In the genomic region with DNA sequence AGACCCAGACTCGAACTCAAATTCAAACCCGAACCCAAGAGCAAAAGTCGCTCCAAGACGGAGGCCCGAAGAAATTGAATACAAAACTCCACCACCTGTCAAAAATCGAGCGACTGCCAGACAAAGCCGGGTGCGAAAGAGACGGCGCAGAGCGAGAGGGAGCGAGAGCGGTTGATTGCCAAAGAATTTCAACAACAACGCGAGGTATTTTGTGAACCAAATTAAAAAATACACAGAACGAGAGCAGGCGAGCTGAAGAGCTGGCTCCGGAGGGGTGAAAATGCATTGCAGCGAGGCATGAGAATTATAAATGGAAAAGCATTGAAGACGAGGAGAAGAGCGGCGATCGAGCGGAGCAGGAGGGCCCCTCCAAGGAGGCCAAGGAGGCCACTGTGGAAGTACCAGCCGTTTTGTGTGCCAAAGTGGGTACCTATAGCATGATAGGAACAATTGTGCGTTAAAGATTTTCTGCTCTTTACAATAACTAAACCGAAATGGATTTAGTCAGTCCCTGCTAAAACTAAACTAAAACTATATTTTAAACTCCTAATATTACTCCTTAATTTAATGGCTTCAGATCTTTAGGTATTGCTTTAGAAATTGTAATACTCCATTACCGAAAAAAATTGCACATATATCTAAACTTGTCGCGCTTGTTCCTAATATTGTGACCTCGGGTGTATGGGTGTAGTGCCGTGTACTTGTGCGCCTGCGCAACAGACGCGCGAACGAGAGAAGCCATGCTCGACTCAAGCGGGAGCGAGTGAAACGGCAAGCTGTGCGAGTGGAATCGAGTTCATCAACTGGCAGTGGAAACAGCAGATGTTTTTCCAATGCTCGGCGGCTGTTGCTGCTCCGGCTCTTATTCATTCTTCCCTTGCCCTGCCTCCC, we compare ENCODE assay signal across 1 fruit fly cellular context.
TF ChIP-seq lines count a peak whose summit lies in the region.

No protein-coding gene starts in this region.

TF ChIP-seq in whole organism, embryonic, 481 proteins besides CTCF, POLR2A, EP300 and RAD21 (continued from another document and continues in another):
- TF ChIP-seq CG8359 (GFP tag; optimal IDR thresholded peaks at IDR 0.05; lab: Kevin White, UChicago; ENCODE audit: borderline replicate concordance) (peak; percentile 35), CG11504 (tag; optimal IDR thresholded peaks at IDR 0.05; lab: Kevin White, UChicago) (peak; percentile 52), CG30403 (GFP tag; optimal IDR thresholded peaks at IDR 0.05; lab: Kevin White, UChicago) (peak; percentile 59), CG15479 (GFP tag; optimal IDR thresholded peaks at IDR 0.05; lab: Kevin White, UChicago) (peak; percentile 57), Optix (GFP tag; IDR thresholded peaks at IDR 0.05; lab: Robert Waterston, UW) (no peak), CG2875 (GFP tag; optimal IDR thresholded peaks at IDR 0.05; lab: Kevin White, UChicago) (no peak), wek (GFP tag; optimal IDR thresholded peaks at IDR 0.05; lab: Kevin White, UChicago) (no peak), CG8290 (GFP tag; optimal IDR thresholded peaks at IDR 0.05; lab: Kevin White, UChicago) (peak; percentile 6), CG8290 (tag; optimal IDR thresholded peaks at IDR 0.05; lab: Kevin White, UChicago) (no peak), CG8281 (tag; optimal IDR thresholded peaks at IDR 0.05; lab: Kevin White, UChicago) (no peak), twi (tag; optimal IDR thresholded peaks at IDR 0.05; lab: Kevin White, UChicago) (peak; percentile 94), zfh1 (GFP tag; IDR thresholded peaks at IDR 0.05; lab: Robert Waterston, UW) (peak; percentile 37; the same call in 1 of the 3 replicates), Asciz (GFP tag; optimal IDR thresholded peaks at IDR 0.05; lab: Kevin White, UChicago) (no peak), sisA (GFP tag; IDR thresholded peaks at IDR 0.05; lab: Robert Waterston, UW) (peak; percentile 32; the same call in 1 of the 2 replicates), Nf-YB (GFP tag; optimal IDR thresholded peaks at IDR 0.05; lab: Kevin White, UChicago) (peak; percentile 12), z (GFP tag; IDR thresholded peaks at IDR 0.05; lab: Robert Waterston, UW) (peak; percentile 76), jing (GFP tag; optimal IDR thresholded peaks at IDR 0.05; lab: Kevin White, UChicago) (peak; percentile 15), ewg (GFP tag; optimal IDR thresholded peaks at IDR 0.05; lab: Kevin White, UChicago) (peak; percentile 71), Meics (GFP tag; optimal IDR thresholded peaks at IDR 0.05; lab: Kevin White, UChicago) (peak; percentile 16), CG6654 (GFP tag; optimal IDR thresholded peaks at IDR 0.05; lab: Kevin White, UChicago) (no peak), CG11696 (GFP tag; IDR thresholded peaks at IDR 0.05; lab: Robert Waterston, UW) (peak; percentile 98), CG3407 (GFP tag; optimal IDR thresholded peaks at IDR 0.05; lab: Kevin White, UChicago) (peak; percentile 18), CG10462 (GFP tag; optimal IDR thresholded peaks at IDR 0.05; lab: Kevin White, UChicago) (peak; percentile 4), CG34376 (GFP tag; optimal IDR thresholded peaks at IDR 0.05; lab: Kevin White, UChicago) (no peak), Dek (tag; optimal IDR thresholded peaks at IDR 0.05; lab: Kevin White, UChicago) (no peak), ttk (GFP tag; IDR thresholded peaks at IDR 0.05; lab: Robert Waterston, UW) (no peak), CG18476 (GFP tag; optimal IDR thresholded peaks at IDR 0.05; lab: Kevin White, UChicago) (peak; percentile 11), da (GFP tag; optimal IDR thresholded peaks at IDR 0.05; lab: Kevin White, UChicago) (peak; percentile 44), repo (GFP tag; optimal IDR thresholded peaks at IDR 0.05; lab: Kevin White, UChicago) (no peak), Adf1 (GFP tag; IDR thresholded peaks at IDR 0.05; lab: Robert Waterston, UW) (no peak), HLH4C (GFP tag; IDR thresholded peaks at IDR 0.05; lab: Robert Waterston, UW; ENCODE audit: partially characterized antibody) (no peak), Usf (GFP tag; optimal IDR thresholded peaks at IDR 0.05; lab: Kevin White, UChicago) (peak; percentile 44), bbx (GFP tag; IDR thresholded peaks at IDR 0.05; lab: Robert Waterston, UW; ENCODE audit: partially characterized antibody) (no peak), CG4360 (GFP tag; IDR thresholded peaks at IDR 0.05; lab: Robert Waterston, UW) (peak; percentile 52; the same call in 1 of the 2 replicates), Ada2b (GFP tag; IDR thresholded peaks at IDR 0.05; lab: Robert Waterston, UW) (no peak), chm (GFP tag; IDR thresholded peaks at IDR 0.05; lab: Robert Waterston, UW) (no peak), Doc2 (GFP tag; IDR thresholded peaks at IDR 0.05; lab: Robert Waterston, UW) (no peak), CG31388 (GFP tag; optimal IDR thresholded peaks at IDR 0.05; lab: Kevin White, UChicago) (no peak), CG1832 (GFP tag; optimal IDR thresholded peaks at IDR 0.05; lab: Kevin White, UChicago) (peak; percentile 84), kah (GFP tag; optimal IDR thresholded peaks at IDR 0.05; lab: Kevin White, UChicago) (peak; percentile 25), Myb (GFP tag; optimal IDR thresholded peaks at IDR 0.05; lab: Kevin White, UChicago) (peak; percentile 1), CG15696 (tag; optimal IDR thresholded peaks at IDR 0.05; lab: Kevin White, UChicago) (peak; percentile 81), GATAe (GFP tag; conservative IDR thresholded peaks at IDR 0.05; lab: Robert Waterston, UW) (no peak), CG5245 (GFP tag; optimal IDR thresholded peaks at IDR 0.05; lab: Kevin White, UChicago) (no peak), crol (GFP tag; IDR thresholded peaks at IDR 0.05; lab: Robert Waterston, UW) (peak; percentile 64; the same call in 1 of the 2 replicates), CG18262 (tag; optimal IDR thresholded peaks at IDR 0.05; lab: Kevin White, UChicago) (peak; percentile 84), CG9797 (GFP tag; optimal IDR thresholded peaks at IDR 0.05; lab: Kevin White, UChicago) (no peak), dysf (GFP tag; IDR thresholded peaks at IDR 0.05; lab: Robert Waterston, UW) (0 out of 3 replicates have a peak, but pooled peaks have one; percentile 12), CG10147 (GFP tag; optimal IDR thresholded peaks at IDR 0.05; lab: Kevin White, UChicago) (no peak), knrl (GFP tag; IDR thresholded peaks at IDR 0.05; lab: Robert Waterston, UW; ENCODE audit: partially characterized antibody) (no peak), jumu (GFP tag; optimal IDR thresholded peaks at IDR 0.05; lab: Kevin White, UChicago) (no peak), CG2202 (tag; optimal IDR thresholded peaks at IDR 0.05; lab: Kevin White, UChicago) (peak; percentile 56), gce (GFP tag; IDR thresholded peaks at IDR 0.05; lab: Robert Waterston, UW) (no peak), CG12391 (tag; optimal IDR thresholded peaks at IDR 0.05; lab: Kevin White, UChicago) (peak; percentile 66), sens-2 (GFP tag; IDR thresholded peaks at IDR 0.05; lab: Robert Waterston, UW) (no peak), croc (GFP tag; conservative IDR thresholded peaks at IDR 0.05; lab: Robert Waterston, UW) (peak; percentile 41; the same call in 1 of the 3 replicates), CG31441 (GFP tag; IDR thresholded peaks at IDR 0.05; lab: Robert Waterston, UW) (peak; percentile 76), ac (GFP tag; optimal IDR thresholded peaks at IDR 0.05; lab: Kevin White, UChicago) (peak; percentile 87), CG11093 (GFP tag; IDR thresholded peaks at IDR 0.05; lab: Robert Waterston, UW) (0 out of 3 replicates have a peak, but pooled peaks have one; percentile 41), Vsx1 (GFP tag; optimal IDR thresholded peaks at IDR 0.05; lab: Kevin White, UChicago) (peak; percentile 38), scrt (GFP tag; optimal IDR thresholded peaks at IDR 0.05; lab: Kevin White, UChicago) (no peak), CG9727 (GFP tag; optimal IDR thresholded peaks at IDR 0.05; lab: Kevin White, UChicago) (peak; percentile 82), zf30C (GFP tag; optimal IDR thresholded peaks at IDR 0.05; lab: Kevin White, UChicago) (no peak), CG16813 (GFP tag; IDR thresholded peaks at IDR 0.05; lab: Robert Waterston, UW; ENCODE audit: partially characterized antibody) (no peak), Rfx (GFP tag; IDR thresholded peaks at IDR 0.05; lab: Robert Waterston, UW) (no peak), nmo (GFP tag; optimal IDR thresholded peaks at IDR 0.05; lab: Kevin White, UChicago) (peak; percentile 60), maf-S (GFP tag; optimal IDR thresholded peaks at IDR 0.05; lab: Kevin White, UChicago) (no peak), CG1602 (GFP tag; optimal IDR thresholded peaks at IDR 0.05; lab: Kevin White, UChicago) (no peak), CG2199 (GFP tag; IDR thresholded peaks at IDR 0.05; lab: Robert Waterston, UW) (peak; percentile 99), E2f2 (GFP tag; IDR thresholded peaks at IDR 0.05; lab: Robert Waterston, UW) (0 out of 2 replicates have a peak, but pooled peaks have one; percentile 12), CG10274 (GFP tag; optimal IDR thresholded peaks at IDR 0.05; lab: Kevin White, UChicago) (no peak), PHDP (tag; optimal IDR thresholded peaks at IDR 0.05; lab: Kevin White, UChicago) (peak; percentile 30), CG13296 (GFP tag; optimal IDR thresholded peaks at IDR 0.05; lab: Kevin White, UChicago) (no peak), az2 (GFP tag; optimal IDR thresholded peaks at IDR 0.05; lab: Kevin White, UChicago) (peak; percentile 48), CoRest (tag; optimal IDR thresholded peaks at IDR 0.05; lab: Kevin White, UChicago) (peak; percentile 56), Med (GFP tag; lab: Kevin White, UChicago) (peak; percentile 70), CG4424 (GFP tag; optimal IDR thresholded peaks at IDR 0.05; lab: Kevin White, UChicago) (peak; percentile 68), NFAT (GFP tag; IDR thresholded peaks at IDR 0.05; lab: Robert Waterston, UW) (no peak), CG7556 (GFP tag; optimal IDR thresholded peaks at IDR 0.05; lab: Kevin White, UChicago) (peak; percentile 69), CG13775 (GFP tag; optimal IDR thresholded peaks at IDR 0.05; lab: Kevin White, UChicago) (peak; percentile 36), Ssrp (tag; optimal IDR thresholded peaks at IDR 0.05; lab: Kevin White, UChicago) (peak; percentile 47), Nf-YC (tag; optimal IDR thresholded peaks at IDR 0.05; lab: Kevin White, UChicago) (no peak), sqz (GFP tag; optimal IDR thresholded peaks at IDR 0.05; lab: Kevin White, UChicago) (no peak), CG5953 (GFP tag; IDR thresholded peaks at IDR 0.05; lab: Robert Waterston, UW) (no peak), zen (tag; optimal IDR thresholded peaks at IDR 0.05; lab: Kevin White, UChicago) (peak; percentile 4), lbe (GFP tag; optimal IDR thresholded peaks at IDR 0.05; lab: Kevin White, UChicago) (peak; percentile 40), CG2712 (tag; optimal IDR thresholded peaks at IDR 0.05; lab: Kevin White, UChicago) (peak; percentile 73), seq (GFP tag; IDR thresholded peaks at IDR 0.05; lab: Robert Waterston, UW) (no peak), CG6254 (GFP tag; optimal IDR thresholded peaks at IDR 0.05; lab: Kevin White, UChicago) (peak; percentile 43), ranshi (GFP tag; IDR thresholded peaks at IDR 0.05; lab: Robert Waterston, UW) (peak; percentile 31; the same call in 1 of the 2 replicates), fd102C (GFP tag; optimal IDR thresholded peaks at IDR 0.05; lab: Kevin White, UChicago) (peak; percentile 39), bab2 (GFP tag; optimal IDR thresholded peaks at IDR 0.05; lab: Kevin White, UChicago) (no peak), D (optimal IDR thresholded peaks at IDR 0.05; lab: Kevin White, UChicago) (no peak), D (GFP tag; optimal IDR thresholded peaks at IDR 0.05; lab: Kevin White, UChicago) (peak; percentile 52), row (GFP tag; IDR thresholded peaks at IDR 0.05; lab: Robert Waterston, UW) (peak; percentile 36; the same call in 1 of the 3 replicates), Sox102F (GFP tag; optimal IDR thresholded peaks at IDR 0.05; lab: Kevin White, UChicago) (peak; percentile 21), CG10979 (tag; optimal IDR thresholded peaks at IDR 0.05; lab: Kevin White, UChicago) (peak; percentile 78), odd (GFP tag; optimal IDR thresholded peaks at IDR 0.05; lab: Kevin White, UChicago) (peak; percentile 29), pros (GFP tag; optimal IDR thresholded peaks at IDR 0.05; lab: Kevin White, UChicago) (peak; percentile 86), sr (GFP tag; IDR thresholded peaks at IDR 0.05; lab: Robert Waterston, UW) (no peak), CG4328 (GFP tag; optimal IDR thresholded peaks at IDR 0.05; lab: Kevin White, UChicago) (no peak), CG8388 (GFP tag; optimal IDR thresholded peaks at IDR 0.05; lab: Kevin White, UChicago) (peak; percentile 45), ems (GFP tag; optimal IDR thresholded peaks at IDR 0.05; lab: Kevin White, UChicago) (no peak), Xbp1 (GFP tag; optimal IDR thresholded peaks at IDR 0.05; lab: Kevin White, UChicago) (peak; percentile 26), ATbp (GFP tag; optimal IDR thresholded peaks at IDR 0.05; lab: Kevin White, UChicago) (peak; percentile 30), Abd-B (GFP tag; optimal IDR thresholded peaks at IDR 0.05; lab: Kevin White, UChicago) (peak; percentile 2), HLH54F (GFP tag; optimal IDR thresholded peaks at IDR 0.05; lab: Kevin White, UChicago) (no peak), CG16815 (GFP tag; optimal IDR thresholded peaks at IDR 0.05; lab: Kevin White, UChicago) (peak; percentile 78), NC2β (GFP tag; optimal IDR thresholded peaks at IDR 0.05; lab: Kevin White, UChicago) (peak; percentile 50), CG6272 (GFP tag; IDR thresholded peaks at IDR 0.05; lab: Robert Waterston, UW) (no peak), grau (tag; optimal IDR thresholded peaks at IDR 0.05; lab: Kevin White, UChicago) (peak; percentile 53), rib (GFP tag; IDR thresholded peaks at IDR 0.05; lab: Robert Waterston, UW) (no peak), CG18599 (GFP tag; optimal IDR thresholded peaks at IDR 0.05; lab: Kevin White, UChicago) (peak; percentile 49), MTF-1 (GFP tag; optimal IDR thresholded peaks at IDR 0.05; lab: Kevin White, UChicago; ENCODE audit: borderline replicate concordance) (peak; percentile 4), CG11456 (GFP tag; IDR thresholded peaks at IDR 0.05; lab: Robert Waterston, UW) (no peak), sens (GFP tag; lab: Kevin White, UChicago) (peak; percentile 89), CG9609 (GFP tag; optimal IDR thresholded peaks at IDR 0.05; lab: Kevin White, UChicago) (peak; percentile 22), fd96Cb (tag; optimal IDR thresholded peaks at IDR 0.05; lab: Kevin White, UChicago) (peak; percentile 68), Sox100B (GFP tag; optimal IDR thresholded peaks at IDR 0.05; lab: Kevin White, UChicago) (peak; percentile 21), org-1 (GFP tag; optimal IDR thresholded peaks at IDR 0.05; lab: Kevin White, UChicago) (peak; percentile 41), Hmx (GFP tag; optimal IDR thresholded peaks at IDR 0.05; lab: Kevin White, UChicago) (no peak)
